Fruit fly (Drosophila melanogaster) whole organism, embryonic: Measurements from ENCODE around the gene CG34409.

Experiments used
- ATbp ChIP-seq: fragments of 200-800 bp; sonication (Bioruptor generic); optimal IDR thresholded peaks from 2 replicates; lab custom pipeline; 2017; ENCODE audit warnings: missing biosample characterization, mild to moderate bottlenecking, missing genetic modification characterization, missing genetic modification reagents
- Adf1 ChIP-seq: fragments of 200-800 bp; sonication (Bioruptor generic); IDR thresholded peaks from 2 replicates; pipeline ENCODE4 v1.3.6; 2022; ENCODE audit warnings: missing biosample characterization, missing genetic modification characterization
- Asciz ChIP-seq: fragments of 200-800 bp; sonication (Bioruptor generic); optimal IDR thresholded peaks from 2 replicates; lab custom pipeline; 2017; ENCODE audit warnings: missing biosample characterization, mild to moderate bottlenecking, missing genetic modification characterization, missing genetic modification reagents
- Atf-2 ChIP-seq: fragments of 200-800 bp; sonication (Bioruptor generic); optimal IDR thresholded peaks from 2 replicates; lab custom pipeline; 2016; ENCODE audit warnings: missing biosample characterization, missing genetic modification characterization
- Atf3 ChIP-seq: fragments of 200-800 bp; sonication (Bioruptor generic); optimal IDR thresholded peaks from 3 replicates; lab custom pipeline; 2016; ENCODE audit warnings: missing biosample characterization, missing genetic modification characterization
- BEAF-32 ChIP-seq: fragments of 200-800 bp; sonication (Bioruptor generic); optimal IDR thresholded peaks from 3 replicates; lab custom pipeline; 2017; ENCODE audit warnings: missing biosample characterization, missing genetic modification characterization, mild to moderate bottlenecking, moderate library complexity, missing genetic modification reagents
- CG10147 ChIP-seq: fragments of 200-800 bp; sonication (Bioruptor generic); optimal IDR thresholded peaks from 2 replicates; lab custom pipeline; 2019; ENCODE audit warnings: missing biosample characterization, mild to moderate bottlenecking, missing genetic modification characterization, moderate library complexity
- CG1024 ChIP-seq: fragments of 200-800 bp; sonication (Bioruptor generic); IDR thresholded peaks from 2 replicates; pipeline ENCODE4 v1.3.6; 2022; ENCODE audit warnings: missing biosample characterization, missing genetic modification characterization
- CG10267 ChIP-seq: fragments of 200-800 bp; sonication (Bioruptor generic); optimal IDR thresholded peaks from 2 replicates; lab custom pipeline; 2018; ENCODE audit warnings: missing biosample characterization, mild to moderate bottlenecking, missing genetic modification characterization, moderate library complexity
- CG11093 ChIP-seq: fragments of 200-800 bp; sonication (Bioruptor generic); IDR thresholded peaks from 3 replicates; pipeline ENCODE4 v1.3.6; 2022; ENCODE audit warnings: missing biosample characterization, missing genetic modification characterization
- CG11398 ChIP-seq: fragments of 200-800 bp; sonication (Bioruptor generic); optimal IDR thresholded peaks from 2 replicates; lab custom pipeline; 2016; ENCODE audit warnings: missing biosample characterization, missing genetic modification characterization
- CG11723 ChIP-seq: fragments of 200-800 bp; sonication (Bioruptor generic); optimal IDR thresholded peaks from 2 replicates; lab custom pipeline; 2017; ENCODE audit warnings: missing biosample characterization, mild to moderate bottlenecking, missing genetic modification characterization
- CG12769 ChIP-seq: fragments of 200-800 bp; sonication (Bioruptor generic); optimal IDR thresholded peaks from 2 replicates; lab custom pipeline; 2019; ENCODE audit warnings: missing biosample characterization, mild to moderate bottlenecking, missing genetic modification characterization, moderate library complexity
- CG13424 ChIP-seq: fragments of 200-800 bp; sonication (Bioruptor generic); optimal IDR thresholded peaks from 2 replicates; lab custom pipeline; 2019; ENCODE audit warnings: missing biosample characterization, mild to moderate bottlenecking, missing genetic modification characterization, moderate library complexity
- CG15073 ChIP-seq: fragments of 200-800 bp; sonication (Bioruptor generic); optimal IDR thresholded peaks from 2 replicates; lab custom pipeline; 2016; ENCODE audit warnings: missing biosample characterization, missing genetic modification characterization
- CG1529 ChIP-seq: fragments of 200-800 bp; sonication (Bioruptor generic); optimal IDR thresholded peaks from 3 replicates; lab custom pipeline; 2018; ENCODE audit warnings: missing biosample characterization, missing genetic modification characterization
- CG1603 ChIP-seq: fragments of 200-800 bp; sonication (Bioruptor generic); optimal IDR thresholded peaks from 2 replicates; lab custom pipeline; 2019; ENCODE audit warnings: missing biosample characterization, mild to moderate bottlenecking, missing genetic modification characterization, moderate library complexity
- CG18476 ChIP-seq: fragments of 200-800 bp; sonication (Bioruptor generic); optimal IDR thresholded peaks from 2 replicates; lab custom pipeline; 2016; ENCODE audit warnings: missing biosample characterization, mild to moderate bottlenecking, missing genetic modification characterization
- CG3726 ChIP-seq: fragments of 200-800 bp; sonication (Bioruptor generic); IDR thresholded peaks from 3 replicates; pipeline ENCODE4, ENCODE4 v1.3.6; 2022; ENCODE audit warnings: missing biosample characterization, missing genetic modification characterization
- CG3838 ChIP-seq: fragments of 200-800 bp; sonication (Bioruptor generic); optimal IDR thresholded peaks from 3 replicates; lab custom pipeline; 2016; ENCODE audit warnings: missing biosample characterization, missing genetic modification characterization
- CG3847 ChIP-seq: fragments of 200-800 bp; sonication (Bioruptor generic); IDR thresholded peaks from 2 replicates; pipeline ENCODE4 v1.3.6; 2022; ENCODE audit warnings: missing biosample characterization, missing genetic modification characterization
- CG6254 ChIP-seq: fragments of 200-800 bp; sonication (Bioruptor generic); optimal IDR thresholded peaks from 3 replicates; lab custom pipeline; 2017; ENCODE audit warnings: mild to moderate bottlenecking, missing biosample characterization, missing genetic modification reagents, missing genetic modification characterization
- CG6272 ChIP-seq: fragments of 200-800 bp; sonication (Bioruptor generic); IDR thresholded peaks from 2 replicates; pipeline ENCODE4 v1.3.6; 2022; ENCODE audit warnings: missing biosample characterization, missing genetic modification characterization
- CG6689 ChIP-seq: fragments of 200-800 bp; sonication (Bioruptor generic); IDR thresholded peaks from 2 replicates; pipeline ENCODE4 v1.3.6; 2022; ENCODE audit warnings: missing biosample characterization, missing genetic modification characterization
- CG7556 ChIP-seq: fragments of 200-800 bp; sonication (Bioruptor generic); optimal IDR thresholded peaks from 2 replicates; lab custom pipeline; 2017; ENCODE audit warnings: missing biosample characterization, mild to moderate bottlenecking, missing genetic modification characterization
- CG9437 ChIP-seq: fragments of 200-800 bp; sonication (Bioruptor generic); optimal IDR thresholded peaks from 2 replicates; lab custom pipeline; 2018; ENCODE audit warnings: missing biosample characterization, mild to moderate bottlenecking, missing genetic modification characterization
- CG9797 ChIP-seq: fragments of 200-800 bp; sonication (Bioruptor generic); optimal IDR thresholded peaks from 3 replicates; lab custom pipeline; 2018; ENCODE audit warnings: missing biosample characterization, mild to moderate bottlenecking, missing genetic modification characterization
- CG9932 ChIP-seq: fragments of 200-800 bp; sonication (Bioruptor generic); IDR thresholded peaks from 2 replicates; pipeline ENCODE4 v1.3.6; 2022; ENCODE audit warnings: missing biosample characterization, missing genetic modification characterization
- CoRest ChIP-seq: fragments of 200-800 bp; sonication (Bioruptor generic); optimal IDR thresholded peaks from 3 replicates; lab custom pipeline; 2018; ENCODE audit warnings: missing biosample characterization, mild to moderate bottlenecking, missing genetic modification characterization, moderate library complexity
- Dp ChIP-seq: fragments of 200-800 bp; sonication (Bioruptor generic); optimal IDR thresholded peaks from 2 replicates; lab custom pipeline; 2018; ENCODE audit warnings: missing biosample characterization, mild to moderate bottlenecking, missing genetic modification characterization, moderate library complexity
- E2f2 ChIP-seq: fragments of 200-800 bp; sonication (Bioruptor generic); IDR thresholded peaks from 2 replicates; pipeline ENCODE4 v1.3.6; 2022; ENCODE audit warnings: missing biosample characterization, missing genetic modification characterization
- ERR ChIP-seq: fragments of 200-800 bp; sonication (Bioruptor generic); optimal IDR thresholded peaks from 2 replicates; lab custom pipeline; 2016; ENCODE audit warnings: missing biosample characterization, missing genetic modification characterization
- MESR4 ChIP-seq: fragments of 200-800 bp; sonication (Bioruptor generic); optimal IDR thresholded peaks from 2 replicates; lab custom pipeline; 2018; ENCODE audit warnings: missing biosample characterization, mild to moderate bottlenecking, missing genetic modification characterization, moderate library complexity
- Meics ChIP-seq: fragments of 200-800 bp; sonication (Bioruptor generic); optimal IDR thresholded peaks from 2 replicates; lab custom pipeline; 2017; ENCODE audit warnings: missing biosample characterization, mild to moderate bottlenecking, missing genetic modification characterization
- Ptx1 ChIP-seq: fragments of 200-800 bp; sonication (Bioruptor generic); IDR thresholded peaks from 2 replicates; pipeline ENCODE4 v1.3.6; 2022; ENCODE audit warnings: missing biosample characterization, missing genetic modification characterization
- Sin3A ChIP-seq: fragments of >200 bp; optimal IDR thresholded peaks from 2 replicates; lab custom pipeline; 2018
- Sox102F ChIP-seq: fragments of 200-800 bp; sonication (Bioruptor generic); optimal IDR thresholded peaks from 2 replicates; lab custom pipeline; 2018; ENCODE audit warnings: missing biosample characterization, mild to moderate bottlenecking, missing genetic modification characterization, moderate library complexity
- Sry-β ChIP-seq: fragments of 200-800 bp; sonication (Bioruptor generic); optimal IDR thresholded peaks from 2 replicates; lab custom pipeline; 2018; ENCODE audit warnings: missing biosample characterization, mild to moderate bottlenecking, missing genetic modification characterization, moderate library complexity
- bcd ChIP-seq: fragments of 200-800 bp; sonication (Bioruptor generic); optimal IDR thresholded peaks from 2 replicates; lab custom pipeline; 2017; ENCODE audit warnings: missing biosample characterization, mild to moderate bottlenecking, missing genetic modification characterization
- cad ChIP-seq: fragments of >200 bp; optimal IDR thresholded peaks from 2 replicates; lab custom pipeline; 2017; ENCODE audit warnings: missing biosample characterization, missing genetic modification characterization
- en ChIP-seq: fragments of 200-800 bp; sonication (Bioruptor generic); optimal IDR thresholded peaks from 2 replicates; lab custom pipeline; 2016; ENCODE audit warnings: missing biosample characterization, missing genetic modification characterization
- exex ChIP-seq: fragments of 200-800 bp; sonication (Bioruptor generic); optimal IDR thresholded peaks from 4 replicates; lab custom pipeline; 2018; ENCODE audit warnings: missing biosample characterization, mild to moderate bottlenecking, missing genetic modification characterization, moderate library complexity
- ind ChIP-seq: fragments of 200-800 bp; sonication (Bioruptor generic); optimal IDR thresholded peaks from 3 replicates; lab custom pipeline; 2016; ENCODE audit warnings: missing biosample characterization, missing genetic modification characterization
- kah ChIP-seq: fragments of 200-800 bp; sonication (Bioruptor generic); optimal IDR thresholded peaks from 2 replicates; lab custom pipeline; 2018; ENCODE audit warnings: missing biosample characterization, mild to moderate bottlenecking, missing genetic modification characterization
- knrl ChIP-seq: fragments of 200-800 bp; sonication (Bioruptor generic); IDR thresholded peaks from 3 replicates; pipeline ENCODE4 v1.3.6; 2022; ENCODE audit warnings: missing biosample characterization, missing genetic modification characterization; ENCODE audit not compliant: partially characterized antibody
- mirr ChIP-seq: fragments of 200-800 bp; sonication (Bioruptor generic); optimal IDR thresholded peaks from 3 replicates; lab custom pipeline; 2018; ENCODE audit warnings: missing biosample characterization, mild to moderate bottlenecking, missing genetic modification characterization
- peb ChIP-seq: fragments of 200-800 bp; sonication (Bioruptor generic); IDR thresholded peaks from 2 replicates; pipeline ENCODE4 v1.3.6; 2022; ENCODE audit warnings: missing biosample characterization, missing genetic modification characterization
- ro ChIP-seq: fragments of 200-800 bp; sonication (Bioruptor generic); IDR thresholded peaks from 2 replicates; pipeline ENCODE4 v1.3.6; 2022; ENCODE audit warnings: missing biosample characterization, missing genetic modification characterization
- sob ChIP-seq: fragments of 200-800 bp; sonication (Bioruptor generic); IDR thresholded peaks from 2 replicates; pipeline ENCODE4 v1.3.6; 2022; ENCODE audit warnings: missing biosample characterization, missing genetic modification characterization
- stc ChIP-seq: fragments of 200-800 bp; sonication (Bioruptor generic); IDR thresholded peaks from 2 replicates; pipeline ENCODE4 v1.3.6; 2022; ENCODE audit warnings: missing biosample characterization, missing genetic modification characterization
- tgo ChIP-seq: fragments of 200-800 bp; sonication (Bioruptor generic); IDR thresholded peaks from 3 replicates; pipeline ENCODE4 v1.3.6; 2022; ENCODE audit warnings: missing biosample characterization, missing genetic modification characterization
- zen2 ChIP-seq: fragments of 200-800 bp; sonication (Bioruptor generic); IDR thresholded peaks from 3 replicates; pipeline ENCODE4 v1.3.6; 2022; ENCODE audit warnings: missing biosample characterization, missing genetic modification characterization; ENCODE audit not compliant: partially characterized antibody

CG34409 gene

DNA sequence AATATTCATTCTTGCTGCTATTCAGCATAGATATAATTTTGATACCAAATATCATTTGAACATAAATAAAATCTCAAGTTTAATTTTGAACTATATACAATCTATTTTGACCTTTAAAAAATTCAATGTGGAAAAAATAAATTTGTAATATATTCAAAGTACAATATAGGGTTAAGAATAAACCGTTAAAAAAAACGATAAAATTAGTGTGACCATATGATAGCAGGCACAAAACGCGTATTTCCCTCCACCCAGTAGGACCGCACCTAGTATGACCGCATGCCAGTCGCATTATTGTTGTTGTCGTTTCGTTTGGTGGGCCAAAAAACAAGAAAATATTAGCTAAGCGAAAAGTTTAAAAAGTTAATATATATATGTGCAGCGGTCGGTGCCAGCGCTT, 46.9 kb upstream of the CG34409 start, which contains the start of gene CG8516 (continued):
- TF ChIP-seq Meics (peak; percentile 0), CG3726 (GFP tag; lab: Robert Waterston, UW) (no peak), CG6689 (no peak), exex (no peak), CG6272 (no peak), Ptx1 (GFP tag; lab: Robert Waterston, UW) (no peak), cad (GFP tag; lab: Kevin White, UChicago) (no peak), CG3838 (no peak), MESR4 (GFP tag; lab: Kevin White, UChicago) (peak; percentile 74), CG15073 (no peak), CG9932 (GFP tag; lab: Robert Waterston, UW) (peak; percentile 37; the same call in 1 of the 2 replicates), Sin3A (lab: Kevin White, UChicago) (peak; percentile 21), CG11723 (GFP tag; lab: Kevin White, UChicago) (no peak), CG7556 (GFP tag; lab: Kevin White, UChicago) (no peak), Asciz (GFP tag; lab: Kevin White, UChicago) (no peak), CG10147 (GFP tag; lab: Kevin White, UChicago) (peak; percentile 20), BEAF-32 (peak; percentile 41), CG12769 (tag; lab: Kevin White, UChicago) (no peak), stc (GFP tag; lab: Robert Waterston, UW) (no peak), ERR (GFP tag; lab: Kevin White, UChicago) (no peak), Adf1 (GFP tag; lab: Robert Waterston, UW) (0 out of 2 replicates have a peak, but pooled peaks have one; percentile 10), zen2 (no peak), en (GFP tag; lab: Kevin White, UChicago) (no peak), CG1024 (GFP tag; lab: Robert Waterston, UW) (no peak), CG3847 (peak; percentile 37; the same call in 1 of the 2 replicates), ro (GFP tag; lab: Robert Waterston, UW) (no peak), CoRest (peak; percentile 53), CG11093 (GFP tag; lab: Robert Waterston, UW) (no peak), Sry-β (GFP tag; lab: Kevin White, UChicago) (peak; percentile 80), ATbp (GFP tag; lab: Kevin White, UChicago) (no peak), CG13424 (tag; lab: Kevin White, UChicago) (no peak), CG11398 (GFP tag; lab: Kevin White, UChicago) (no peak), CG18476 (GFP tag; lab: Kevin White, UChicago) (no peak), Sox102F (GFP tag; lab: Kevin White, UChicago) (no peak), CG10267 (tag; lab: Kevin White, UChicago) (peak; percentile 51), CG9437 (GFP tag; lab: Kevin White, UChicago) (no peak), CG1603 (tag; lab: Kevin White, UChicago) (no peak), CG9797 (GFP tag; lab: Kevin White, UChicago) (peak; percentile 93), CG6254 (GFP tag; lab: Kevin White, UChicago) (no peak), sob (no peak), peb (GFP tag; lab: Robert Waterston, UW) (no peak), CG1529 (no peak), Atf-2 (GFP tag; lab: Kevin White, UChicago) (no peak), bcd (GFP tag; lab: Kevin White, UChicago) (no peak), tgo (GFP tag; lab: Robert Waterston, UW) (no peak), E2f2 (peak; percentile 49), kah (GFP tag; lab: Kevin White, UChicago) (no peak), mirr (no peak), Dp (peak; percentile 49), knrl (no peak), Atf3 (peak; percentile 13), ind (GFP tag; lab: Kevin White, UChicago) (no peak)
